Worm (Caenorhabditis elegans) whole organism, midembryonic: Measurements from ENCODE around the gene nape-2.
A peak's percentile ranks its signal among the peaks of the same experiment; 100 is the strongest.

Experiments used
- T22C8.4 ChIP-seq: fragments of 200-800 bp; sonication (Bioruptor generic); IDR thresholded peaks from 2 replicates; pipeline ENCODE4 v1.3.6; 2022; ENCODE audit warnings: missing genetic modification characterization, missing compliant biosample characterization
- flt-1 ChIP-seq: fragments of 200-800 bp; sonication (Bioruptor generic); IDR thresholded peaks from 2 replicates; pipeline ENCODE4 v1.3.6; 2022; ENCODE audit warnings: missing genetic modification characterization, missing compliant biosample characterization
- med-1 ChIP-seq: sonication (generic microtip); optimal IDR thresholded peaks from 2 replicates; lab custom pipeline; 2017; ENCODE audit warnings: missing genetic modification characterization, mild to moderate bottlenecking, missing compliant biosample characterization, antibody characterized with exemption, missing genetic modification reagents; ENCODE audit not compliant: insufficient read depth
- ref-1 ChIP-seq: fragments of 200-800 bp; sonication (Bioruptor generic); conservative IDR thresholded peaks from 2 replicates; pipeline ENCODE4 v1.3.6; 2022; ENCODE audit warnings: missing genetic modification reagents, missing genetic modification characterization, missing compliant biosample characterization
- tab-1 ChIP-seq: fragments of 200-800 bp; sonication (Bioruptor generic); IDR thresholded peaks from 2 replicates; pipeline ENCODE4 v1.3.6; 2022; ENCODE audit warnings: missing genetic modification characterization, missing compliant biosample characterization
- ztf-23 ChIP-seq: fragments of 200-800 bp; sonication (Bioruptor generic); IDR thresholded peaks from 2 replicates; pipeline ENCODE4 v1.3.6; 2022; ENCODE audit warnings: missing genetic modification reagents, missing genetic modification characterization, missing compliant biosample characterization

DNA sequence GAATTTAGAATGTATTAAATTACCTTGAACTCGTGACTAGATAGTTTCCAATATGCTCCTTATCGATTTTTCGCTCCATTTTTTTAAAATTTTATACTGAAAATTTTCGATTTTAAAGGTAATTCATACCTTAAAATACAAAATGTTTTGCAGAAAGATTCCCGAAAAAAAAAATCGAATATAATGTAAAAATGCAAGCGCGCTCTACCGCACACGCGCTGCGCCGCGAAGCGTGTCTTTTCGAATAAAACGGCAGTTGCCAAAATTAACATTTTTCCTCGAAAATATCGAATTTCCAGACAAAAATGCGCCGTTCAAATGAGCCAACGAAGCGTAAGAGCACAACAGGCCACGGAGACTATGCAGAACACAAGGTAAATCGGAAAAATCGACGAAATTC lies 44.1 kb downstream of the nape-2 start, which contains the start of the genes taf-6.2 and Y37E11AL.3:
- TF ChIP-seq T22C8.4 (no peak; the same call in 1 of the 2 replicates), tab-1 (GFP tag; lab: Robert Waterston, UW) (no peak), med-1 (no peak), flt-1 (GFP tag; lab: Robert Waterston, UW) (0 out of 2 replicates have a peak, but pooled peaks have one; percentile 18), ztf-23 (GFP tag; lab: Robert Waterston, UW) (no peak), ref-1 (GFP tag; lab: Robert Waterston, UW) (no peak)
